Worm (Caenorhabditis elegans) whole organism, young adult: ENCODE results near the gene tbx-7.

Experiments
- hlh-12 ChIP-seq: sonication (generic microtip); optimal IDR thresholded peaks from 2 replicates; lab custom pipeline; 2016; ENCODE audit warnings: missing genetic modification characterization, missing compliant biosample characterization
- ztf-3 ChIP-seq: fragments of 200-800 bp; sonication (Bioruptor generic); optimal IDR thresholded peaks from 2 replicates; lab custom pipeline; 2018; ENCODE audit warnings: mild to moderate bottlenecking, missing genetic modification characterization, missing compliant biosample characterization

- TF ChIP-seq ztf-3 (GFP tag; lab: Kevin White, UChicago), result no peak
- no peak for TF ChIP-seq hlh-12
Observed at ce11 chrIII:5976021-5976420, 52.3 kb downstream of the tbx-7 start.
